Worm (Caenorhabditis elegans) whole organism, dauer: ENCODE data around the gene pes-23.

Experiments used
- unc-62 ChIP-seq: sonication (generic microtip); optimal IDR thresholded peaks from 2 replicates; lab custom pipeline; 2017; ENCODE audit warnings: missing biosample characterization, missing genetic modification reagents, missing genetic modification characterization

Gene pes-23

ce11 chrX:6940775-6941174 lies 39.6 kb downstream of the pes-23 start:
- TF ChIP-seq unc-62 (GFP tag; lab: Kevin White, UChicago): no peak

- no peak for TF ChIP-seq unc-62 (GFP tag; lab: Kevin White, UChicago)
Observed at ce11 chrX:6941711-6942110, 40.5 kb downstream of the pes-23 start.

- no peak for TF ChIP-seq unc-62 (GFP tag; lab: Kevin White, UChicago)
Observed at ce11 chrX:6946789-6947188, 45.6 kb downstream of the pes-23 start.

ce11 chrX:6953339-6953738 lies 52.2 kb downstream of the pes-23 start:
- TF ChIP-seq unc-62 (GFP tag; lab: Kevin White, UChicago): no peak
